Fruit fly (Drosophila melanogaster) whole organism: ENCODE measurements around the gene CG7483.

Experiments
- Dll ChIP-seq: fragments of >200 bp; optimal IDR thresholded peaks from 2 replicates; lab custom pipeline; 2017
- EcR ChIP-seq, 2 experiments: fragments of >200 bp; optimal IDR thresholded peaks; 2 replicates each; lab custom pipeline; 2017; ENCODE audit warnings: missing biosample characterization in 2 of 2, missing genetic modification characterization in 2 of 2, missing genetic modification reagents in 2 of 2
- psq ChIP-seq: fragments of >200 bp; optimal IDR thresholded peaks from 2 replicates; lab custom pipeline; 2017

dm6 chr3R:8329628-8330027 is 16.6 kb downstream of the CG7483 start:
- TF ChIP-seq psq (lab: Kevin White, UChicago) (no peak), Dll (lab: Kevin White, UChicago) (no peak), EcR (GFP tag; optimal IDR thresholded peaks at IDR 0.05; lab: Kevin White, UChicago) (no peak)
